Fruit fly (Drosophila melanogaster) whole organism, embryonic: ENCODE measurements around the gene CG34309.

ENCODE experiments used
- ATbp ChIP-seq: fragments of 200-800 bp; sonication (Bioruptor generic); optimal IDR thresholded peaks from 2 replicates; lab custom pipeline; 2017; ENCODE audit warnings: missing biosample characterization, mild to moderate bottlenecking, missing genetic modification characterization, missing genetic modification reagents
- Bdp1 ChIP-seq: fragments of 200-800 bp; sonication (Bioruptor generic); optimal IDR thresholded peaks from 3 replicates; lab custom pipeline; 2016; ENCODE audit warnings: missing biosample characterization, missing genetic modification characterization
- BtbVII ChIP-seq: fragments of 200-800 bp; sonication (Bioruptor generic); optimal IDR thresholded peaks from 3 replicates; lab custom pipeline; 2017; ENCODE audit warnings: missing biosample characterization, mild to moderate bottlenecking, missing genetic modification characterization
- CG10979 ChIP-seq: fragments of 200-800 bp; sonication (Bioruptor generic); optimal IDR thresholded peaks from 2 replicates; lab custom pipeline; 2018; ENCODE audit warnings: missing biosample characterization, mild to moderate bottlenecking, missing genetic modification characterization, moderate library complexity
- CG15011 ChIP-seq: fragments of 200-800 bp; sonication (Bioruptor generic); optimal IDR thresholded peaks from 3 replicates; lab custom pipeline; 2018; ENCODE audit warnings: missing biosample characterization, mild to moderate bottlenecking, missing genetic modification characterization
- CG18262 ChIP-seq: fragments of 200-800 bp; optimal IDR thresholded peaks from 3 replicates; lab custom pipeline; 2019; ENCODE audit warnings: missing biosample characterization, mild to moderate bottlenecking, missing genetic modification characterization, moderate library complexity
- CG2202 ChIP-seq: fragments of 200-800 bp; sonication (Bioruptor generic); optimal IDR thresholded peaks from 2 replicates; lab custom pipeline; 2018; ENCODE audit warnings: missing biosample characterization, mild to moderate bottlenecking, missing genetic modification characterization
- CG2875 ChIP-seq: fragments of 200-800 bp; sonication (Bioruptor generic); optimal IDR thresholded peaks from 2 replicates; lab custom pipeline; 2017; ENCODE audit warnings: missing biosample characterization, mild to moderate bottlenecking, missing genetic modification characterization, missing genetic modification reagents
- CG30431 ChIP-seq: fragments of 200-800 bp; sonication (Bioruptor generic); optimal IDR thresholded peaks from 2 replicates; lab custom pipeline; 2017; ENCODE audit warnings: missing biosample characterization, missing genetic modification characterization
- CG3838 ChIP-seq: fragments of 200-800 bp; sonication (Bioruptor generic); optimal IDR thresholded peaks from 3 replicates; lab custom pipeline; 2016; ENCODE audit warnings: missing biosample characterization, missing genetic modification characterization
- CG6689 ChIP-seq: fragments of 200-800 bp; sonication (Bioruptor generic); IDR thresholded peaks from 2 replicates; pipeline ENCODE4 v1.3.6; 2022; ENCODE audit warnings: missing biosample characterization, missing genetic modification characterization
- CG8359 ChIP-seq: fragments of 200-800 bp; sonication (Bioruptor generic); optimal IDR thresholded peaks from 2 replicates; lab custom pipeline; 2017; ENCODE audit warnings: missing biosample characterization, mild to moderate bottlenecking, missing genetic modification characterization, borderline replicate concordance
- CG9876 ChIP-seq: fragments of 200-800 bp; sonication (Bioruptor generic); optimal IDR thresholded peaks from 2 replicates; lab custom pipeline; 2016; ENCODE audit warnings: missing biosample characterization, missing genetic modification characterization
- CTCF ChIP-seq: fragments of 200-800 bp; sonication (Bioruptor generic); optimal IDR thresholded peaks from 2 replicates; lab custom pipeline; 2017; ENCODE audit warnings: missing biosample characterization, mild to moderate bottlenecking, missing genetic modification characterization, moderate library complexity
- Dip3 ChIP-seq: fragments of 200-800 bp; sonication (Bioruptor generic); optimal IDR thresholded peaks from 3 replicates; lab custom pipeline; 2016; ENCODE audit warnings: missing biosample characterization, missing genetic modification characterization
- Dll ChIP-seq: fragments of 200-800 bp; sonication (Bioruptor generic); IDR thresholded peaks from 4 replicates; pipeline ENCODE4 v1.3.6; 2022; ENCODE audit warnings: missing biosample characterization, missing genetic modification characterization; ENCODE audit not compliant: partially characterized antibody
- Drgx ChIP-seq: fragments of 200-800 bp; sonication (Bioruptor generic); IDR thresholded peaks from 2 replicates; pipeline ENCODE4 v1.3.6; 2022; ENCODE audit warnings: missing biosample characterization, missing genetic modification characterization
- E2f1 ChIP-seq: fragments of 200-800 bp; sonication (Bioruptor generic); IDR thresholded peaks from 2 replicates; pipeline ENCODE4 v1.3.6; 2022; ENCODE audit warnings: missing biosample characterization, missing genetic modification characterization
- H15 ChIP-seq: fragments of 200-800 bp; sonication (Bioruptor generic); IDR thresholded peaks from 3 replicates; pipeline ENCODE4 v1.3.6; 2022; ENCODE audit warnings: missing biosample characterization, missing genetic modification characterization
- Hmx ChIP-seq: fragments of 200-800 bp; sonication (Bioruptor generic); optimal IDR thresholded peaks from 2 replicates; lab custom pipeline; 2016; ENCODE audit warnings: missing biosample characterization, missing genetic modification characterization
- Hsf ChIP-seq: fragments of 200-800 bp; sonication (Bioruptor generic); optimal IDR thresholded peaks from 3 replicates; lab custom pipeline; 2016; ENCODE audit warnings: missing biosample characterization, missing genetic modification characterization
- Jarid2 ChIP-seq: fragments of 200-800 bp; sonication (Bioruptor generic); optimal IDR thresholded peaks from 3 replicates; lab custom pipeline; 2017; ENCODE audit warnings: mild to moderate bottlenecking, missing biosample characterization, missing genetic modification reagents, missing genetic modification characterization
- Kr ChIP-seq: fragments of 200-800 bp; sonication (Bioruptor generic); optimal IDR thresholded peaks from 2 replicates; lab custom pipeline; 2017; ENCODE audit warnings: missing biosample characterization, mild to moderate bottlenecking, missing genetic modification characterization
- Lpt ChIP-seq: fragments of >200 bp; optimal IDR thresholded peaks from 2 replicates; lab custom pipeline; 2018; ENCODE audit warnings: missing biosample characterization, missing genetic modification characterization
- Mes4 ChIP-seq: fragments of 200-800 bp; sonication (Bioruptor generic); optimal IDR thresholded peaks from 2 replicates; lab custom pipeline; 2016; ENCODE audit warnings: missing biosample characterization, missing genetic modification characterization
- Opbp ChIP-seq: fragments of 200-800 bp; sonication (Bioruptor generic); IDR thresholded peaks from 3 replicates; pipeline ENCODE4 v1.3.6; 2022; ENCODE audit warnings: missing biosample characterization, missing genetic modification characterization; ENCODE audit not compliant: partially characterized antibody
- Spps ChIP-seq: fragments of 200-800 bp; sonication (Bioruptor generic); optimal IDR thresholded peaks from 2 replicates; lab custom pipeline; 2018; ENCODE audit warnings: missing biosample characterization, mild to moderate bottlenecking, missing genetic modification characterization
- bigmax ChIP-seq: fragments of 200-800 bp; sonication (Bioruptor generic); optimal IDR thresholded peaks from 2 replicates; lab custom pipeline; 2018; ENCODE audit warnings: missing biosample characterization, mild to moderate bottlenecking, missing genetic modification characterization
- btn ChIP-seq: fragments of 200-800 bp; sonication (Bioruptor generic); optimal IDR thresholded peaks from 2 replicates; lab custom pipeline; 2016; ENCODE audit warnings: missing biosample characterization, missing genetic modification characterization
- ci ChIP-seq: fragments of 200-800 bp; sonication (Bioruptor generic); IDR thresholded peaks from 3 replicates; pipeline ENCODE4 v1.3.6; 2022; ENCODE audit warnings: missing biosample characterization, missing genetic modification characterization
- dati ChIP-seq: fragments of 200-800 bp; sonication (Bioruptor generic); IDR thresholded peaks from 2 replicates; pipeline ENCODE4 v1.3.6; 2022; ENCODE audit warnings: missing biosample characterization, missing genetic modification characterization
- disco-r ChIP-seq: fragments of 200-800 bp; sonication (Bioruptor generic); optimal IDR thresholded peaks from 2 replicates; lab custom pipeline; 2016; ENCODE audit warnings: missing biosample characterization, missing genetic modification characterization
- dm ChIP-seq: fragments of 200-800 bp; sonication (Bioruptor generic); optimal IDR thresholded peaks from 3 replicates; lab custom pipeline; 2016; ENCODE audit warnings: missing biosample characterization, missing genetic modification characterization
- dmrt99B ChIP-seq: fragments of 200-800 bp; sonication (Bioruptor generic); optimal IDR thresholded peaks from 2 replicates; lab custom pipeline; 2018; ENCODE audit warnings: missing biosample characterization, mild to moderate bottlenecking, missing genetic modification characterization, moderate library complexity
- gfzf ChIP-seq: fragments of 200-800 bp; sonication (Bioruptor generic); optimal IDR thresholded peaks from 2 replicates; lab custom pipeline; 2016; ENCODE audit warnings: missing biosample characterization, mild to moderate bottlenecking, missing genetic modification characterization, moderate library complexity
- grn ChIP-seq: fragments of 200-800 bp; sonication (Bioruptor generic); optimal IDR thresholded peaks from 3 replicates; lab custom pipeline; 2017; ENCODE audit warnings: missing biosample characterization, missing genetic modification characterization
- gsb-n ChIP-seq: fragments of 200-800 bp; sonication (Bioruptor generic); optimal IDR thresholded peaks from 3 replicates; lab custom pipeline; 2018; ENCODE audit warnings: missing biosample characterization, mild to moderate bottlenecking, missing genetic modification characterization
- jumu ChIP-seq: fragments of 200-800 bp; sonication (Bioruptor generic); optimal IDR thresholded peaks from 3 replicates; lab custom pipeline; 2016; ENCODE audit warnings: missing biosample characterization, missing genetic modification characterization
- knrl ChIP-seq: fragments of 200-800 bp; sonication (Bioruptor generic); IDR thresholded peaks from 3 replicates; pipeline ENCODE4 v1.3.6; 2022; ENCODE audit warnings: missing biosample characterization, missing genetic modification characterization; ENCODE audit not compliant: partially characterized antibody
- lab ChIP-seq: fragments of 200-800 bp; sonication (Bioruptor generic); optimal IDR thresholded peaks from 3 replicates; lab custom pipeline; 2017; ENCODE audit warnings: missing biosample characterization, missing genetic modification characterization, mild to moderate bottlenecking, moderate library complexity, missing genetic modification reagents
- lilli ChIP-seq: fragments of 200-800 bp; sonication (Bioruptor generic); optimal IDR thresholded peaks from 3 replicates; lab custom pipeline; 2016; ENCODE audit warnings: missing biosample characterization, missing genetic modification characterization
- mirr ChIP-seq: fragments of 200-800 bp; sonication (Bioruptor generic); optimal IDR thresholded peaks from 3 replicates; lab custom pipeline; 2018; ENCODE audit warnings: missing biosample characterization, mild to moderate bottlenecking, missing genetic modification characterization
- nerfin-1 ChIP-seq: fragments of 200-800 bp; sonication (Bioruptor generic); optimal IDR thresholded peaks from 3 replicates; lab custom pipeline; 2019; ENCODE audit warnings: missing biosample characterization, mild to moderate bottlenecking, missing genetic modification characterization, moderate library complexity
- pb ChIP-seq: fragments of 200-800 bp; sonication (Bioruptor generic); optimal IDR thresholded peaks from 3 replicates; lab custom pipeline; 2016; ENCODE audit warnings: missing biosample characterization, missing genetic modification characterization
- peb ChIP-seq: fragments of 200-800 bp; sonication (Bioruptor generic); IDR thresholded peaks from 2 replicates; pipeline ENCODE4 v1.3.6; 2022; ENCODE audit warnings: missing biosample characterization, missing genetic modification characterization
- pzg ChIP-seq: fragments of 200-800 bp; sonication (Bioruptor generic); optimal IDR thresholded peaks from 3 replicates; lab custom pipeline; 2018; ENCODE audit warnings: missing biosample characterization, mild to moderate bottlenecking, missing genetic modification characterization, moderate library complexity
- sens-2 ChIP-seq: fragments of 200-800 bp; sonication (Bioruptor generic); IDR thresholded peaks from 2 replicates; pipeline ENCODE4 v1.3.6; 2022; ENCODE audit warnings: missing biosample characterization, missing genetic modification characterization
- sob ChIP-seq: fragments of 200-800 bp; sonication (Bioruptor generic); IDR thresholded peaks from 2 replicates; pipeline ENCODE4 v1.3.6; 2022; ENCODE audit warnings: missing biosample characterization, missing genetic modification characterization
- sqz ChIP-seq: fragments of 200-800 bp; sonication (Bioruptor generic); optimal IDR thresholded peaks from 3 replicates; lab custom pipeline; 2018; ENCODE audit warnings: missing biosample characterization, mild to moderate bottlenecking, missing genetic modification characterization
- sug ChIP-seq: fragments of 200-800 bp; optimal IDR thresholded peaks from 2 replicates; lab custom pipeline; 2019; ENCODE audit warnings: missing biosample characterization, mild to moderate bottlenecking, missing genetic modification characterization, moderate library complexity
- tin ChIP-seq: fragments of 200-800 bp; sonication (Bioruptor generic); optimal IDR thresholded peaks from 3 replicates; lab custom pipeline; 2016; ENCODE audit warnings: missing biosample characterization, missing genetic modification characterization
- zen2 ChIP-seq: fragments of 200-800 bp; sonication (Bioruptor generic); IDR thresholded peaks from 3 replicates; pipeline ENCODE4 v1.3.6; 2022; ENCODE audit warnings: missing biosample characterization, missing genetic modification characterization; ENCODE audit not compliant: partially characterized antibody

The CG34309 gene

DNA sequence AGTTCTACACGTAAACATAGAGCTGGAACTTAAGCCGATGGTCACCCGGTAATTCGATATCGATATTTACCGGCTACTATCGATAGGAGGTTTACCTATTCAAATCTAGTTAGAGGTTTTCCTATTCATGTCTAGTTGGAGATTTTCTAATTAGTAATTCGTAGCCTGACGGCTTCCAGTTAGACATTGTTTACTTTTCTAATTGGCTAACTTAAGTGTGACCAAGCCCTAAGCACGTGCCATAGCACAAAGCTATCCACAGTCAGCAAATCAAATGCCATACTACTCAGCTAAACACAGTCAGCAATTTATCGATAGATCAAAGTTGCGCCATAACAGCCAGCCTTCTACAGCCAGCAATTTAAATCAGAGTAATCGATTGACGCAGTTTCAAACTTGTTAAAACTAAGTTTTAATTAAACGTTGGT is 30.6 kb downstream of the CG34309 start, which contains the start of gene Dpm3 (continued):
- no peak for TF ChIP-seq Lpt (GFP tag; lab: Kevin White, UChicago)
- no peak for TF ChIP-seq sqz
- no peak for TF ChIP-seq Jarid2
- peak; percentile 15 for TF ChIP-seq CG10979
- TF ChIP-seq bigmax (GFP tag; lab: Kevin White, UChicago), result no peak
- no peak for TF ChIP-seq CG6689 (GFP tag; lab: Robert Waterston, UW)
- peak; percentile 32; the same call in 1 of the 2 replicates for TF ChIP-seq E2f1 (GFP tag; lab: Robert Waterston, UW)
- peak; percentile 52 for TF ChIP-seq Hsf
- TF ChIP-seq Mes4 (GFP tag; lab: Kevin White, UChicago), result no peak
- no peak for TF ChIP-seq dmrt99B (tag; lab: Kevin White, UChicago)
- TF ChIP-seq Spps (tag; lab: Kevin White, UChicago), result peak; percentile 7
- no peak for TF ChIP-seq sug (tag; lab: Kevin White, UChicago)
- TF ChIP-seq disco-r (GFP tag; lab: Kevin White, UChicago), result no peak
- no peak for TF ChIP-seq Drgx
- TF ChIP-seq lab (GFP tag; lab: Kevin White, UChicago), result no peak
- TF ChIP-seq Dip3 (GFP tag; lab: Kevin White, UChicago), result peak; percentile 38
- TF ChIP-seq ci (GFP tag; lab: Robert Waterston, UW), result peak; percentile 51; the same call in 2 of the 3 replicates
- TF ChIP-seq peb, result no peak
- TF ChIP-seq CG2875 (GFP tag; lab: Kevin White, UChicago), result no peak
- TF ChIP-seq CG8359 (GFP tag; lab: Kevin White, UChicago), result no peak
- TF ChIP-seq CG9876 (GFP tag; lab: Kevin White, UChicago), result peak; percentile 57
- TF ChIP-seq Kr (GFP tag; lab: Kevin White, UChicago), result no peak
- TF ChIP-seq CG15011 (GFP tag; lab: Kevin White, UChicago), result no peak
- TF ChIP-seq CTCF (GFP tag; lab: Kevin White, UChicago), result no peak
- no peak for TF ChIP-seq dati (GFP tag; lab: Robert Waterston, UW)
- peak; percentile 20 for TF ChIP-seq nerfin-1 (tag; lab: Kevin White, UChicago)
- peak; percentile 56 for TF ChIP-seq sob (GFP tag; lab: Robert Waterston, UW)
- no peak for TF ChIP-seq dm (GFP tag; lab: Kevin White, UChicago)
- TF ChIP-seq Opbp (GFP tag; lab: Robert Waterston, UW), result peak; percentile 81; the same call in 2 of the 3 replicates
- TF ChIP-seq Bdp1, result peak; percentile 39
- no peak for TF ChIP-seq btn (GFP tag; lab: Kevin White, UChicago)
- no peak for TF ChIP-seq sens-2
- TF ChIP-seq gsb-n (tag; lab: Kevin White, UChicago), result peak; percentile 54
- TF ChIP-seq BtbVII (GFP tag; lab: Kevin White, UChicago), result no peak
- TF ChIP-seq pb, result peak; percentile 58
- TF ChIP-seq mirr, result no peak
- peak; percentile 0 for TF ChIP-seq CG2202
- TF ChIP-seq CG3838 (GFP tag; lab: Kevin White, UChicago), result no peak
- peak; percentile 84 for TF ChIP-seq zen2 (GFP tag; lab: Robert Waterston, UW)
- peak; percentile 96 for TF ChIP-seq pzg (GFP tag; lab: Kevin White, UChicago)
- TF ChIP-seq lilli, result peak; percentile 37
- peak; percentile 94 for TF ChIP-seq knrl (GFP tag; lab: Robert Waterston, UW)
- TF ChIP-seq tin (GFP tag; lab: Kevin White, UChicago), result peak; percentile 27
- no peak for TF ChIP-seq ATbp (GFP tag; lab: Kevin White, UChicago)
- TF ChIP-seq CG30431 (GFP tag; lab: Kevin White, UChicago), result no peak
- TF ChIP-seq jumu (GFP tag; lab: Kevin White, UChicago), result peak; percentile 6
- peak; percentile 34 for TF ChIP-seq grn (GFP tag; lab: Kevin White, UChicago)
- TF ChIP-seq Dll (GFP tag; lab: Robert Waterston, UW), result peak; percentile 97
- peak; percentile 65 for TF ChIP-seq gfzf (GFP tag; lab: Kevin White, UChicago)
- no peak for TF ChIP-seq H15
- TF ChIP-seq Hmx (GFP tag; lab: Kevin White, UChicago), result no peak
- peak; percentile 9 for TF ChIP-seq CG18262 (tag; lab: Kevin White, UChicago)
